Worm (Caenorhabditis elegans): ENCODE results near the gene ttr-42.

The ttr-42 gene

ce11 chrX:2620280-2620679, 42.7 kb downstream of the ttr-42 start:
- no peak for TF ChIP-seq dao-5 (tag; optimal IDR thresholded peaks at IDR 0.05)
- TF ChIP-seq him-1 (tag; optimal IDR thresholded peaks at IDR 0.05), result no peak
- TF ChIP-seq W03F9.2 (tag; optimal IDR thresholded peaks at IDR 0.05), result no peak

DNA sequence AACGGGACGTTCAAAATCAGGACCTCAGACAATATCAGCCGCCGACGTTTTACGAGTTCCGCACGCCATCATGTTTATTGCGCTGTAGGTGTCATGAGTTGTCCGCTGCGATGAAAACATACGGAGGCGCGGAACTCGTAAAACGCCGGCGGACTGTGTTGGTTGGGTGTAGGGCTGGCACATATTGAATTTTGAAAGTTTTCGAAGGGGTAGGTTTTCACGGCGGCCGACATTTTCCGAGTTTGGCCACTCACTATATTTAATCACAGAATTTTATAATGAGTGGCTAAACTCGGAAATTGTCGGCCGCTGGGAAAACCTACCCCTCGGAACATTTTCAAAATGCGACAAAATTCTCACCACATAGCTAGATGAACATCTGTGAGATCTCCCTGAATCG, 48.6 kb downstream of the ttr-42 start:
- TF ChIP-seq him-1 (tag; optimal IDR thresholded peaks at IDR 0.05), result no peak
- no peak for TF ChIP-seq dao-5 (tag; optimal IDR thresholded peaks at IDR 0.05)
- TF ChIP-seq W03F9.2 (tag; optimal IDR thresholded peaks at IDR 0.05), result no peak

Measured in whole organism, L4/young adult.